Fruit fly (Drosophila melanogaster): ENCODE data around the gene Wdr92.

Wdr92 gene

dm6 chr3L:17941575-17941974, 33.6 kb downstream of the Wdr92 start:
- no peak for TF ChIP-seq EcR (GFP tag; optimal IDR thresholded peaks at IDR 0.05)
- no peak for TF ChIP-seq Dll (optimal IDR thresholded peaks at IDR 0.05)
- TF ChIP-seq usp (GFP tag; optimal IDR thresholded peaks at IDR 0.05), result no peak
- no peak for TF ChIP-seq pan (optimal IDR thresholded peaks at IDR 0.05)
- no peak for TF ChIP-seq psq (optimal IDR thresholded peaks at IDR 0.05)
- no peak for TF ChIP-seq CG8478 (optimal IDR thresholded peaks at IDR 0.05)

- TF ChIP-seq pan (optimal IDR thresholded peaks at IDR 0.05) (no peak), EcR (GFP tag; optimal IDR thresholded peaks at IDR 0.05) (no peak), CG8478 (optimal IDR thresholded peaks at IDR 0.05) (no peak), usp (GFP tag; optimal IDR thresholded peaks at IDR 0.05) (no peak), Dll (optimal IDR thresholded peaks at IDR 0.05) (no peak), psq (optimal IDR thresholded peaks at IDR 0.05) (no peak)
Measured at dm6 chr3L:17942449-17942848, 34.5 kb downstream of the Wdr92 start.

dm6 chr3L:17944614-17945013, 36.7 kb downstream of the Wdr92 start:
- TF ChIP-seq psq (optimal IDR thresholded peaks at IDR 0.05) (no peak), usp (GFP tag; optimal IDR thresholded peaks at IDR 0.05) (no peak), EcR (GFP tag; optimal IDR thresholded peaks at IDR 0.05) (no peak), Dll (optimal IDR thresholded peaks at IDR 0.05) (no peak), pan (optimal IDR thresholded peaks at IDR 0.05) (no peak), CG8478 (optimal IDR thresholded peaks at IDR 0.05) (no peak)

- TF ChIP-seq EcR (GFP tag; optimal IDR thresholded peaks at IDR 0.05), result no peak
- no peak for TF ChIP-seq CG8478 (optimal IDR thresholded peaks at IDR 0.05)
- TF ChIP-seq usp (GFP tag; optimal IDR thresholded peaks at IDR 0.05), result no peak
- TF ChIP-seq pan (optimal IDR thresholded peaks at IDR 0.05), result no peak
- no peak for TF ChIP-seq Dll (optimal IDR thresholded peaks at IDR 0.05)
- TF ChIP-seq psq (optimal IDR thresholded peaks at IDR 0.05), result no peak
Measured at dm6 chr3L:17945422-17945821, 37.5 kb downstream of the Wdr92 start.

- TF ChIP-seq Dll (optimal IDR thresholded peaks at IDR 0.05), result no peak
- no peak for TF ChIP-seq psq (optimal IDR thresholded peaks at IDR 0.05)
- no peak for TF ChIP-seq EcR (GFP tag; optimal IDR thresholded peaks at IDR 0.05)
Measured at dm6 chr3L:17946376-17946775, 38.4 kb downstream of the Wdr92 start.

dm6 chr3L:17947296-17947713, 39.4 kb downstream of the Wdr92 start:
- TF ChIP-seq pan (optimal IDR thresholded peaks at IDR 0.05) (no peak), CG8478 (optimal IDR thresholded peaks at IDR 0.05) (no peak), EcR (GFP tag; optimal IDR thresholded peaks at IDR 0.05) (peak in 1 of 2 experiments; percentile 64)

dm6 chr3L:17948195-17948594, 40.3 kb downstream of the Wdr92 start:
- TF ChIP-seq CG8478 (optimal IDR thresholded peaks at IDR 0.05), result no peak
- TF ChIP-seq psq (optimal IDR thresholded peaks at IDR 0.05), result no peak
- TF ChIP-seq usp (GFP tag; optimal IDR thresholded peaks at IDR 0.05), result no peak

dm6 chr3L:17948643-17949506, 40.9 kb downstream of the Wdr92 start:
- no peak for TF ChIP-seq Dll (optimal IDR thresholded peaks at IDR 0.05)
- TF ChIP-seq EcR (GFP tag; optimal IDR thresholded peaks at IDR 0.05), result no peak
- TF ChIP-seq CG8478 (optimal IDR thresholded peaks at IDR 0.05), result no peak
- TF ChIP-seq usp (GFP tag; optimal IDR thresholded peaks at IDR 0.05), result no peak
- no peak for TF ChIP-seq pan (optimal IDR thresholded peaks at IDR 0.05)
- no peak for TF ChIP-seq psq (optimal IDR thresholded peaks at IDR 0.05)

dm6 chr3L:17949507-17950027, 41.6 kb downstream of the Wdr92 start:
- no peak for TF ChIP-seq Dll (optimal IDR thresholded peaks at IDR 0.05)
- no peak for TF ChIP-seq psq (optimal IDR thresholded peaks at IDR 0.05)
- TF ChIP-seq CG8478 (optimal IDR thresholded peaks at IDR 0.05), result no peak
- no peak for TF ChIP-seq usp (GFP tag; optimal IDR thresholded peaks at IDR 0.05)
- TF ChIP-seq pan (optimal IDR thresholded peaks at IDR 0.05), result no peak
- TF ChIP-seq EcR (GFP tag; optimal IDR thresholded peaks at IDR 0.05), result no peak

dm6 chr3L:17950132-17950815, 42.3 kb downstream of the Wdr92 start:
- TF ChIP-seq Dll (optimal IDR thresholded peaks at IDR 0.05) (no peak), EcR (GFP tag; optimal IDR thresholded peaks at IDR 0.05) (no peak), pan (optimal IDR thresholded peaks at IDR 0.05) (no peak), usp (GFP tag; optimal IDR thresholded peaks at IDR 0.05) (no peak), psq (optimal IDR thresholded peaks at IDR 0.05) (no peak), CG8478 (optimal IDR thresholded peaks at IDR 0.05) (no peak)

- TF ChIP-seq Dll (optimal IDR thresholded peaks at IDR 0.05), result no peak
- no peak for TF ChIP-seq psq (optimal IDR thresholded peaks at IDR 0.05)
- no peak for TF ChIP-seq usp (GFP tag; optimal IDR thresholded peaks at IDR 0.05)
- peak in 1 of 2 experiments; percentile 69 for TF ChIP-seq EcR (GFP tag; optimal IDR thresholded peaks at IDR 0.05)
- no peak for TF ChIP-seq pan (optimal IDR thresholded peaks at IDR 0.05)
- no peak for TF ChIP-seq CG8478 (optimal IDR thresholded peaks at IDR 0.05)
Measured at dm6 chr3L:17956369-17957007, 48.5 kb downstream of the Wdr92 start.

Data from whole organism.